Worm (Caenorhabditis elegans) whole organism, L1 larva: ENCODE measurements around the gene F15A4.2.
A peak's percentile ranks its signal among the peaks of the same experiment; 100 is the strongest.

Experiments used
- nhr-20 ChIP-seq: sonication (generic microtip); optimal IDR thresholded peaks from 2 replicates; lab custom pipeline; 2016; ENCODE audit warnings: mild to moderate bottlenecking, missing genetic modification characterization, missing compliant biosample characterization
- nhr-237 ChIP-seq: fragments of 150-350 bp; optimal IDR thresholded peaks from 2 replicates; lab custom pipeline; 2014; ENCODE audit warnings: missing biosample characterization, missing genetic modification characterization

DNA sequence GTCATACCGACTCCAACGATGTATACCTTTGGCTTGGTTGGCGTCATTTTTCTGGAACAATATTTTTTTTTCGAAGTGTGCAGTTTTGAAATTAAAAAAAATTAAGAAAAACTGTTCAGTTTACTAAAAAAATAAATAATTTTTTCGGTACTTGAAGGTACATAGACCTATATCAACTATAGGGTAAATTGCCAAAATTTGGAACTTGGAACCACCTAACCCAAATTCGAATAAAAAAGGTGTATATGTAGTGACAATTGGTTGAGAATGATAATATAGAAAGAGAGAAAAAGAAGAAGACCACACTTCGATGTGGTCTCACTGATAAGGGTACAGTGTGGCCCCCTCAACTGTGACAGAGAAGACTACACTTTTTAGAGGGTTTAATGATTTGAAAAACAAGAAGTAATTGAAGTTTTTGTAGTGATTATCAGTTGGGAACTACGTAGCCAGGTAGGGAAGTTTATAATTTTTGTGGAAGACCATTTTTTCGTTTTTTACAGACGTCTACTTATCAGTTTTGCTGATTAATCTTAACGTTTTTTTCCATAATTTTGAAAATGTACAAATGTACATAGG is 36.6 kb upstream of the F15A4.2 start, which contains the start of gene daf-22:
- peak; percentile 75 for TF ChIP-seq nhr-20 (tag; lab: Kevin White, UChicago)
- TF ChIP-seq nhr-237 (tag; lab: Kevin White, UChicago): no peak
